Fruit fly (Drosophila melanogaster) whole organism, embryonic: ENCODE measurements around the gene CG31268.

ENCODE experiments used
- CG11456 ChIP-seq: fragments of 200-800 bp; sonication (Bioruptor generic); IDR thresholded peaks from 3 replicates; pipeline ENCODE4 v1.3.6; 2022; ENCODE audit warnings: missing biosample characterization, missing genetic modification characterization
- CG11696 ChIP-seq: fragments of 200-800 bp; sonication (Bioruptor generic); IDR thresholded peaks from 2 replicates; pipeline ENCODE4 v1.3.6; 2022; ENCODE audit warnings: missing biosample characterization, missing genetic modification characterization
- CG12155 ChIP-seq: fragments of 200-800 bp; sonication (Bioruptor generic); optimal IDR thresholded peaks from 3 replicates; lab custom pipeline; 2016; ENCODE audit warnings: missing biosample characterization, missing genetic modification characterization
- CG12391 ChIP-seq: fragments of 200-800 bp; sonication (Bioruptor generic); optimal IDR thresholded peaks from 3 replicates; lab custom pipeline; 2018; ENCODE audit warnings: missing biosample characterization, mild to moderate bottlenecking, missing genetic modification characterization, moderate library complexity
- CG14860 ChIP-seq: fragments of 200-800 bp; sonication (Bioruptor generic); IDR thresholded peaks from 3 replicates; pipeline ENCODE4 v1.3.6; 2022; ENCODE audit warnings: missing biosample characterization, missing genetic modification characterization; ENCODE audit not compliant: partially characterized antibody
- CG14965 ChIP-seq: fragments of 200-800 bp; sonication (Bioruptor generic); optimal IDR thresholded peaks from 2 replicates; lab custom pipeline; 2016; ENCODE audit warnings: missing biosample characterization, missing genetic modification characterization, borderline replicate concordance
- CG15011 ChIP-seq: fragments of 200-800 bp; sonication (Bioruptor generic); optimal IDR thresholded peaks from 3 replicates; lab custom pipeline; 2018; ENCODE audit warnings: missing biosample characterization, mild to moderate bottlenecking, missing genetic modification characterization
- CG15514 ChIP-seq: fragments of 200-800 bp; sonication (Bioruptor generic); optimal IDR thresholded peaks from 3 replicates; lab custom pipeline; 2017; ENCODE audit warnings: missing biosample characterization, missing genetic modification characterization, mild to moderate bottlenecking, moderate library complexity, missing genetic modification reagents
- CG16813 ChIP-seq: fragments of 200-800 bp; sonication (Bioruptor generic); IDR thresholded peaks from 3 replicates; pipeline ENCODE4 v1.3.6; 2022; ENCODE audit warnings: missing biosample characterization, missing genetic modification characterization; ENCODE audit not compliant: partially characterized antibody
- CG16815 ChIP-seq: fragments of 200-800 bp; sonication (Bioruptor generic); optimal IDR thresholded peaks from 3 replicates; lab custom pipeline; 2017; ENCODE audit warnings: missing biosample characterization, mild to moderate bottlenecking, missing genetic modification characterization
- CG18262 ChIP-seq: fragments of 200-800 bp; optimal IDR thresholded peaks from 3 replicates; lab custom pipeline; 2019; ENCODE audit warnings: missing biosample characterization, mild to moderate bottlenecking, missing genetic modification characterization, moderate library complexity
- CG18619 ChIP-seq: fragments of 200-800 bp; sonication (Bioruptor generic); optimal IDR thresholded peaks from 3 replicates; lab custom pipeline; 2017; ENCODE audit warnings: missing biosample characterization, mild to moderate bottlenecking, missing genetic modification characterization
- CG2889 ChIP-seq: fragments of 200-800 bp; sonication (Bioruptor generic); IDR thresholded peaks from 3 replicates; pipeline ENCODE4 v1.3.6; 2022; ENCODE audit warnings: missing biosample characterization, missing genetic modification characterization
- CG3281 ChIP-seq: fragments of 200-800 bp; sonication (Bioruptor generic); optimal IDR thresholded peaks from 3 replicates; lab custom pipeline; 2017; ENCODE audit warnings: missing biosample characterization, mild to moderate bottlenecking, missing genetic modification characterization
- CG4282 ChIP-seq: fragments of 200-800 bp; sonication (Bioruptor generic); optimal IDR thresholded peaks from 2 replicates; lab custom pipeline; 2016; ENCODE audit warnings: missing biosample characterization, missing genetic modification characterization
- CG4404 ChIP-seq: fragments of 200-800 bp; sonication (Bioruptor generic); IDR thresholded peaks from 2 replicates; pipeline ENCODE4 v1.3.6; 2022; ENCODE audit warnings: missing biosample characterization, missing genetic modification characterization
- CG5245 ChIP-seq: fragments of 200-800 bp; sonication (Bioruptor generic); optimal IDR thresholded peaks from 3 replicates; lab custom pipeline; 2016; ENCODE audit warnings: missing biosample characterization, missing genetic modification characterization
- CG6272 ChIP-seq: fragments of 200-800 bp; sonication (Bioruptor generic); IDR thresholded peaks from 2 replicates; pipeline ENCODE4 v1.3.6; 2022; ENCODE audit warnings: missing biosample characterization, missing genetic modification characterization
- CG6654 ChIP-seq: fragments of 200-800 bp; sonication (Bioruptor generic); optimal IDR thresholded peaks from 2 replicates; lab custom pipeline; 2017; ENCODE audit warnings: missing biosample characterization, mild to moderate bottlenecking, missing genetic modification characterization
- CG7963 ChIP-seq: fragments of 200-800 bp; sonication (Bioruptor generic); IDR thresholded peaks from 3 replicates; pipeline ENCODE4 v1.3.6; 2022; ENCODE audit warnings: missing biosample characterization, missing genetic modification characterization; ENCODE audit not compliant: partially characterized antibody
- CG8924 ChIP-seq: fragments of 200-800 bp; optimal IDR thresholded peaks from 3 replicates; lab custom pipeline; 2019; ENCODE audit warnings: missing biosample characterization, mild to moderate bottlenecking, missing genetic modification characterization, moderate library complexity
- CG8944 ChIP-seq: fragments of 200-800 bp; sonication (Bioruptor generic); optimal IDR thresholded peaks from 3 replicates; lab custom pipeline; 2016; ENCODE audit warnings: missing biosample characterization, missing genetic modification characterization
- CTCF ChIP-seq: fragments of 200-800 bp; sonication (Bioruptor generic); optimal IDR thresholded peaks from 2 replicates; lab custom pipeline; 2017; ENCODE audit warnings: missing biosample characterization, mild to moderate bottlenecking, missing genetic modification characterization, moderate library complexity
- Dad ChIP-seq: fragments of 200-800 bp; sonication (Bioruptor generic); optimal IDR thresholded peaks from 3 replicates; lab custom pipeline; 2016; ENCODE audit warnings: missing biosample characterization, missing genetic modification characterization
- Dp ChIP-seq: fragments of 200-800 bp; sonication (Bioruptor generic); optimal IDR thresholded peaks from 2 replicates; lab custom pipeline; 2018; ENCODE audit warnings: missing biosample characterization, mild to moderate bottlenecking, missing genetic modification characterization, moderate library complexity
- Gug ChIP-seq: fragments of 200-800 bp; sonication (Bioruptor generic); IDR thresholded peaks from 4 replicates; pipeline ENCODE4 v1.3.6; 2022; ENCODE audit warnings: missing biosample characterization, missing genetic modification characterization
- Hr78 ChIP-seq, 2 experiments: fragments of 200-800 bp in 1 of 2; fragments of >200 bp in 1 of 2; sonication (Bioruptor generic) in 1 of 2; optimal IDR thresholded peaks; 2 replicates each; lab custom pipeline; 2017 to 2019; ENCODE audit warnings: missing biosample characterization in 2 of 2, missing genetic modification characterization in 2 of 2, mild to moderate bottlenecking in 1 of 2, moderate library complexity in 1 of 2
- MBD-R2 ChIP-seq: fragments of 200-800 bp; sonication (Bioruptor generic); IDR thresholded peaks from 2 replicates; pipeline ENCODE4 v1.3.6; 2022; ENCODE audit warnings: missing biosample characterization, missing genetic modification characterization
- Nf-YC ChIP-seq: fragments of 200-800 bp; optimal IDR thresholded peaks from 3 replicates; lab custom pipeline; 2019; ENCODE audit warnings: missing biosample characterization, mild to moderate bottlenecking, missing genetic modification characterization, moderate library complexity
- Sin3A ChIP-seq: fragments of >200 bp; optimal IDR thresholded peaks from 2 replicates; lab custom pipeline; 2018
- Ssrp ChIP-seq: fragments of 200-800 bp; sonication (Bioruptor generic); optimal IDR thresholded peaks from 2 replicates; lab custom pipeline; 2018; ENCODE audit warnings: missing biosample characterization, mild to moderate bottlenecking, missing genetic modification characterization, moderate library complexity
- Taf1 ChIP-seq: fragments of 200-800 bp; sonication (Bioruptor generic); IDR thresholded peaks from 2 replicates; pipeline ENCODE4 v1.3.6; 2022; ENCODE audit warnings: missing biosample characterization, missing genetic modification characterization
- ash1 ChIP-seq: fragments of 200-800 bp; sonication (Bioruptor generic); optimal IDR thresholded peaks from 2 replicates; lab custom pipeline; 2018; ENCODE audit warnings: missing biosample characterization, mild to moderate bottlenecking, missing genetic modification characterization
- ato ChIP-seq: fragments of 200-800 bp; sonication (Bioruptor generic); IDR thresholded peaks from 2 replicates; pipeline ENCODE4 v1.3.6; 2022; ENCODE audit warnings: missing biosample characterization, missing genetic modification characterization; ENCODE audit not compliant: partially characterized antibody
- az2 ChIP-seq: fragments of 200-800 bp; sonication (Bioruptor generic); optimal IDR thresholded peaks from 3 replicates; lab custom pipeline; 2016; ENCODE audit warnings: missing biosample characterization, missing genetic modification characterization
- dm ChIP-seq: fragments of 200-800 bp; sonication (Bioruptor generic); optimal IDR thresholded peaks from 3 replicates; lab custom pipeline; 2016; ENCODE audit warnings: missing biosample characterization, missing genetic modification characterization
- dpn ChIP-seq, 2 experiments: fragments of 200-800 bp; sonication (Bioruptor generic); optimal IDR thresholded peaks; 3 replicates each; lab custom pipeline; 2016; ENCODE audit warnings: missing biosample characterization in 2 of 2, missing genetic modification characterization in 2 of 2
- ftz-f1 ChIP-seq: fragments of 200-800 bp; sonication (Bioruptor generic); optimal IDR thresholded peaks from 2 replicates; lab custom pipeline; 2016; ENCODE audit warnings: missing biosample characterization, missing genetic modification characterization
- gcm ChIP-seq: fragments of 200-800 bp; sonication (Bioruptor generic); optimal IDR thresholded peaks from 2 replicates; lab custom pipeline; 2019; ENCODE audit warnings: missing biosample characterization, mild to moderate bottlenecking, missing genetic modification characterization, moderate library complexity
- grau ChIP-seq: fragments of 200-800 bp; optimal IDR thresholded peaks from 3 replicates; lab custom pipeline; 2019; ENCODE audit warnings: missing biosample characterization, mild to moderate bottlenecking, missing genetic modification characterization, moderate library complexity
- grn ChIP-seq: fragments of 200-800 bp; sonication (Bioruptor generic); optimal IDR thresholded peaks from 3 replicates; lab custom pipeline; 2017; ENCODE audit warnings: missing biosample characterization, missing genetic modification characterization
- kay ChIP-seq: fragments of 200-800 bp; sonication (Bioruptor generic); optimal IDR thresholded peaks from 2 replicates; lab custom pipeline; 2016; ENCODE audit warnings: missing biosample characterization, missing genetic modification characterization
- ken ChIP-seq: fragments of 200-800 bp; sonication (Bioruptor generic); IDR thresholded peaks from 3 replicates; pipeline ENCODE4 v1.3.6; 2022; ENCODE audit warnings: missing biosample characterization, missing genetic modification characterization
- nau ChIP-seq: fragments of 200-800 bp; sonication (Bioruptor generic); optimal IDR thresholded peaks from 3 replicates; lab custom pipeline; 2017; ENCODE audit warnings: missing biosample characterization, mild to moderate bottlenecking, missing genetic modification characterization, missing genetic modification reagents
- nerfin-1 ChIP-seq: fragments of 200-800 bp; sonication (Bioruptor generic); optimal IDR thresholded peaks from 3 replicates; lab custom pipeline; 2019; ENCODE audit warnings: missing biosample characterization, mild to moderate bottlenecking, missing genetic modification characterization, moderate library complexity
- pb ChIP-seq: fragments of 200-800 bp; sonication (Bioruptor generic); optimal IDR thresholded peaks from 3 replicates; lab custom pipeline; 2016; ENCODE audit warnings: missing biosample characterization, missing genetic modification characterization
- phol ChIP-seq: fragments of 200-800 bp; sonication (Bioruptor generic); optimal IDR thresholded peaks from 3 replicates; lab custom pipeline; 2018; ENCODE audit warnings: missing biosample characterization, mild to moderate bottlenecking, missing genetic modification characterization, moderate library complexity
- pum ChIP-seq: fragments of 200-800 bp; sonication (Bioruptor generic); optimal IDR thresholded peaks from 2 replicates; lab custom pipeline; 2016; ENCODE audit warnings: missing biosample characterization, missing genetic modification characterization
- sc ChIP-seq, 3 experiments: fragments of >200 bp in 2 of 3; fragments of 200-800 bp in 1 of 3; sonication (Bioruptor generic) in 1 of 3; optimal IDR thresholded peaks; 2 replicates in 2 of 3; 3 replicates in 1 of 3; lab custom pipeline; 2017; ENCODE audit warnings: mild to moderate bottlenecking in 1 of 3, missing biosample characterization in 1 of 3, missing genetic modification characterization in 1 of 3, missing genetic modification reagents in 1 of 3
- stc ChIP-seq: fragments of 200-800 bp; sonication (Bioruptor generic); IDR thresholded peaks from 2 replicates; pipeline ENCODE4 v1.3.6; 2022; ENCODE audit warnings: missing biosample characterization, missing genetic modification characterization
- unc-4 ChIP-seq: fragments of 200-800 bp; sonication (Bioruptor generic); IDR thresholded peaks from 2 replicates; pipeline ENCODE4 v1.3.6; 2022; ENCODE audit warnings: missing biosample characterization, missing genetic modification characterization; ENCODE audit not compliant: partially characterized antibody

CG31268 gene

DNA sequence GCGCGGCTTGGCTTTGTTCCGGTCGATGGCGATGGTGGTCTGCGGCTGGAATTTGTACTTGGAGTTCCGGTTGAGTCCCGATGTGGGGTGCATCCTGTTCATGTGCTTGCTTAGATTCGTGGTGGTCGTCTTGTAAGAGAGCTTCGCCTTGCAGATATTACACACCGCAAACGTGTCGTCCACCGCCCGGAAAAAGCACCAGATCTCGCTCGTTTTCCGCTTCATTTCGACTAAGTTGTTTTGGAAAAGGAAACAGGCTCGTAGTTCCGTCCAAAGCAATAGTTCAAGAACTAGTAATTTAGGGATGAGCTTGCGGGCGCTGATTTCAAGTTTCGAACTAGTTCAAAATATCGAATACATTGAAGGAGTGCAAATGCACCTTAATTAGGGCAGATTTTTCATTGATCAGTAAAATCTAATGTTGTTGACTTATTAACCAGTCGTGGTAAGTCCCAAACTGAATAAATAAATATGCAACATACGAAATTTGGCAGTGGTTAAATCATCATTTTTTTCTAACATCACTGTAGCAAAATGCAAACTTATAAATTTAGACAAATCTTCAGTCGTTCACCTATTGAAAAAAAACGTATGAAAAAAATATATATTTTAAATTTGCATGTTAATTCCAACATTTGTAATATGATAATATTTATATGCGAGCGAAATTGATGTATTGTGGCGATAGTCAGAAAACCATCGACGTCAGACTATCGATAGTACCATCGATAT lies 11.4 kb downstream of the CG31268 start, which contains the start of the genes bdwf and Patr-1 (continued):
- no peak; the same call in 3 of the 4 replicates for TF ChIP-seq Gug (GFP tag; lab: Robert Waterston, UW)
- peak; percentile 80; the same call in 1 of the 2 replicates for TF ChIP-seq ato (GFP tag; lab: Robert Waterston, UW)
- peak; percentile 4 for TF ChIP-seq gcm (GFP tag; lab: Kevin White, UChicago)
- TF ChIP-seq Taf1 (GFP tag; lab: Robert Waterston, UW), result no peak
- 0 out of 2 replicates have a peak, but pooled peaks have one; percentile 6 for TF ChIP-seq stc (GFP tag; lab: Robert Waterston, UW)
- TF ChIP-seq CG5245 (GFP tag; lab: Kevin White, UChicago), result no peak
- peak; percentile 29 for TF ChIP-seq CG8944 (GFP tag; lab: Kevin White, UChicago)
- TF ChIP-seq CG16815 (GFP tag; lab: Kevin White, UChicago), result no peak
- TF ChIP-seq CG14965 (GFP tag; lab: Kevin White, UChicago), result no peak
- peak; percentile 88 for TF ChIP-seq unc-4 (GFP tag; lab: Robert Waterston, UW)
- TF ChIP-seq CG16813, result peak; percentile 93
- no peak for TF ChIP-seq pb
- peak; percentile 9 for TF ChIP-seq Dad (GFP tag; lab: Kevin White, UChicago)
- peak; percentile 99 for TF ChIP-seq CG15514 (GFP tag; lab: Kevin White, UChicago)
- TF ChIP-seq grau (tag; lab: Kevin White, UChicago), result peak; percentile 20
- TF ChIP-seq CG11696 (GFP tag; lab: Robert Waterston, UW), result no peak
- peak; percentile 36 for TF ChIP-seq CG8924
- TF ChIP-seq CG11456 (GFP tag; lab: Robert Waterston, UW), result 0 out of 3 replicates have a peak, but pooled peaks have one; percentile 36
- peak; percentile 9 for TF ChIP-seq nerfin-1 (tag; lab: Kevin White, UChicago)
- TF ChIP-seq Ssrp (tag; lab: Kevin White, UChicago), result peak; percentile 17
- no peak for TF ChIP-seq CG4282 (GFP tag; lab: Kevin White, UChicago)
- TF ChIP-seq Dp (GFP tag; lab: Kevin White, UChicago), result peak; percentile 29
- TF ChIP-seq CG12391 (tag; lab: Kevin White, UChicago), result peak; percentile 63
- peak; percentile 2 for TF ChIP-seq Nf-YC
- peak; percentile 21 for TF ChIP-seq CG3281 (GFP tag; lab: Kevin White, UChicago)
- peak; percentile 39 for TF ChIP-seq CG18619
- TF ChIP-seq az2, result peak; percentile 7
- peak; percentile 87 for TF ChIP-seq CG7963
- peak; percentile 3 to 7 for TF ChIP-seq dpn (GFP tag; optimal IDR thresholded peaks at IDR 0.05; lab: Kevin White, UChicago)
- peak; percentile 49 for TF ChIP-seq Sin3A
- no peak for TF ChIP-seq kay
- TF ChIP-seq phol (tag; lab: Kevin White, UChicago), result peak; percentile 43
- TF ChIP-seq CTCF (GFP tag; lab: Kevin White, UChicago), result peak; percentile 24
- peak; percentile 0 for TF ChIP-seq CG12155 (GFP tag; lab: Kevin White, UChicago)
- TF ChIP-seq dm (GFP tag; lab: Kevin White, UChicago), result no peak
- TF ChIP-seq CG14860, result peak; percentile 88
- TF ChIP-seq CG18262, result peak; percentile 52
- TF ChIP-seq nau (GFP tag; lab: Kevin White, UChicago), result no peak
- TF ChIP-seq MBD-R2 (GFP tag; lab: Robert Waterston, UW), result peak; percentile 66

- TF ChIP-seq ftz-f1 (GFP tag; lab: Kevin White, UChicago) (peak; percentile 76), CG6272 (no peak), CG8924 (no peak), ash1 (no peak), Hr78 (GFP tag; optimal IDR thresholded peaks at IDR 0.05; lab: Kevin White, UChicago) (no peak), sc (optimal IDR thresholded peaks at IDR 0.05; lab: Kevin White, UChicago) (no peak), sc (GFP tag; optimal IDR thresholded peaks at IDR 0.05; lab: Kevin White, UChicago) (no peak), CG6654 (no peak), grn (GFP tag; lab: Kevin White, UChicago) (no peak), pum (GFP tag; lab: Kevin White, UChicago) (no peak), ato (GFP tag; lab: Robert Waterston, UW) (no peak), CG15011 (GFP tag; lab: Kevin White, UChicago) (no peak), ken (no peak), CG2889 (no peak), CG4404 (GFP tag; lab: Robert Waterston, UW) (no peak)
Observed at dm6 chr3R:17043570-17043923, 11.9 kb downstream of the CG31268 start.
